Worm (Caenorhabditis elegans) whole organism, L4 larva: ENCODE data around the gene Y53G8AM.8.

Source experiments
- T26A8.4 ChIP-seq: fragments of 200-800 bp; sonication (Bioruptor generic); IDR thresholded peaks from 2 replicates; pipeline ENCODE4 v1.3.6; 2022; ENCODE audit warnings: missing genetic modification characterization, missing compliant biosample characterization
- ZK337.2 ChIP-seq: fragments of 200-800 bp; sonication (Bioruptor generic); IDR thresholded peaks from 2 replicates; pipeline ENCODE4 v1.3.6; 2022; ENCODE audit warnings: missing genetic modification reagents, missing genetic modification characterization, missing compliant biosample characterization
- ama-1 ChIP-seq: fragments of 150-350 bp; optimal IDR thresholded peaks from 2 replicates; lab custom pipeline; 2014; ENCODE audit warnings: inconsistent platforms, mixed read lengths
- ceh-82 ChIP-seq: sonication (generic microtip); optimal IDR thresholded peaks from 2 replicates; lab custom pipeline; 2017; ENCODE audit warnings: missing biosample characterization, missing genetic modification characterization
- egl-27 ChIP-seq: sonication (generic microtip); optimal IDR thresholded peaks from 3 replicates; lab custom pipeline; 2017; ENCODE audit warnings: missing biosample characterization, missing genetic modification reagents, missing genetic modification characterization
- fos-1 ChIP-seq: fragments of 150-350 bp; optimal IDR thresholded peaks from 2 replicates; lab custom pipeline; 2014; ENCODE audit warnings: missing biosample characterization, missing genetic modification characterization
- gei-8 ChIP-seq: fragments of 200-800 bp; sonication (Bioruptor generic); optimal IDR thresholded peaks from 2 replicates; lab custom pipeline; 2018; ENCODE audit warnings: mild to moderate bottlenecking, missing genetic modification characterization, missing compliant biosample characterization
- lin-15B ChIP-seq: fragments of 150-350 bp; sonication (generic microtip); optimal IDR thresholded peaks from 3 replicates; lab custom pipeline; 2014; ENCODE audit warnings: missing biosample characterization, missing genetic modification characterization
- snpc-4 ChIP-seq: fragments of 150-350 bp; optimal IDR thresholded peaks from 2 replicates; lab custom pipeline; 2014; ENCODE audit warnings: missing biosample characterization, missing genetic modification characterization
- tag-97 ChIP-seq: fragments of 200-800 bp; sonication (Bioruptor generic); IDR thresholded peaks from 2 replicates; pipeline ENCODE4 v1.3.6; 2022; ENCODE audit warnings: missing genetic modification characterization, missing compliant biosample characterization
- unc-39 ChIP-seq: sonication (generic microtip); optimal IDR thresholded peaks from 2 replicates; lab custom pipeline; 2017; ENCODE audit warnings: missing biosample characterization, missing genetic modification characterization
- ztf-11 ChIP-seq: fragments of 150-350 bp; optimal IDR thresholded peaks from 2 replicates; lab custom pipeline; 2014; ENCODE audit warnings: missing biosample characterization, missing genetic modification characterization

DNA sequence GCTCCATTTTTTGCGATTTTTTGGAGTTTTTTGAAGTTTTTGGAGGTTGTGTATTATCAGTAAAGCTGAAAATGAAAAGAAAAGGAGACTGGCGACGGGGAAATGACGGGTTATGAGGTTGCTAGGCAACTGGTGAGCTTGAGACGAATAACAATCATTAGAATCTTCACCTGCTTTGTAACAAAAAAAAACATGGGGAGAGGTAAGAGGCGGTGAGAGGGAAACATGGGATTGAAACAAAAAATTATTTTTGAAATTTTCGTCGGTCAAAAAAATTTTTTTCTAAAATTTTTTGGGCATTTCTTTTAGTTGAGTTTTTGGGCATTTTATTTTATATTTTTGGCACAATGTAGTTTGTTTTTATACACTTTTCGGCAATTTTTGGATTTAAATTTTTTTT is 11.9 kb downstream of the Y53G8AM.8 start, which contains the start of gene Y53G8AM.7:
- TF ChIP-seq snpc-4 (tag; lab: Kevin White, UChicago) (no peak), ztf-11 (tag; lab: Kevin White, UChicago) (no peak), ceh-82 (tag; lab: Kevin White, UChicago) (no peak), T26A8.4 (GFP tag; lab: Robert Waterston, UW) (no peak), lin-15B (tag; lab: Kevin White, UChicago) (no peak), ZK337.2 (no peak), unc-39 (tag; lab: Kevin White, UChicago) (no peak), egl-27 (no peak), gei-8 (GFP tag; lab: Kevin White, UChicago) (no peak), ama-1 (lab: Kevin White, UChicago) (no peak), fos-1 (tag; lab: Kevin White, UChicago) (no peak), tag-97 (GFP tag; lab: Robert Waterston, UW) (no peak)
